Worm (Caenorhabditis elegans) whole organism, L2 larva: ENCODE results near the gene ZK354.9.
A peak's percentile ranks its signal among the peaks of the same experiment; 100 is the strongest.

Source experiments
- C34F6.9 ChIP-seq: fragments of 150-350 bp; optimal IDR thresholded peaks from 2 replicates; lab custom pipeline; 2014; ENCODE audit warnings: missing biosample characterization, missing genetic modification characterization
- F13H6.1 ChIP-seq: sonication (generic microtip); optimal IDR thresholded peaks from 2 replicates; lab custom pipeline; 2016; ENCODE audit warnings: missing genetic modification characterization, missing compliant biosample characterization
- R02D3.7 ChIP-seq: fragments of 150-350 bp; optimal IDR thresholded peaks from 2 replicates; lab custom pipeline; 2014; ENCODE audit warnings: missing biosample characterization, missing genetic modification characterization
- Y55F3AM.14 ChIP-seq: fragments of 200-800 bp; sonication (Bioruptor generic); optimal IDR thresholded peaks from 2 replicates; lab custom pipeline; 2018; ENCODE audit warnings: mild to moderate bottlenecking, missing genetic modification characterization, missing compliant biosample characterization
- ZK546.5 ChIP-seq: sonication (generic microtip); optimal IDR thresholded peaks from 2 replicates; lab custom pipeline; 2017; ENCODE audit warnings: missing biosample characterization, missing genetic modification characterization
- alr-1 ChIP-seq: fragments of 150-350 bp; optimal IDR thresholded peaks from 2 replicates; lab custom pipeline; 2014; ENCODE audit warnings: missing biosample characterization, missing genetic modification characterization
- aly-2 ChIP-seq: fragments of 150-350 bp; optimal IDR thresholded peaks from 2 replicates; lab custom pipeline; 2014; ENCODE audit warnings: missing biosample characterization, missing genetic modification characterization
- ama-1 ChIP-seq: fragments of 150-350 bp; optimal IDR thresholded peaks from 2 replicates; lab custom pipeline; 2018; ENCODE audit warnings: inconsistent platforms
- blmp-1 ChIP-seq: sonication (generic microtip); optimal IDR thresholded peaks from 2 replicates; lab custom pipeline; 2017; ENCODE audit warnings: missing genetic modification characterization, mild to moderate bottlenecking, missing compliant biosample characterization, antibody characterized with exemption, moderate library complexity; ENCODE audit not compliant: insufficient read depth
- ceh-16 ChIP-seq: fragments of 150-350 bp; optimal IDR thresholded peaks from 2 replicates; lab custom pipeline; 2014; ENCODE audit warnings: missing biosample characterization, missing genetic modification characterization
- ceh-82 ChIP-seq: fragments of 150-350 bp; optimal IDR thresholded peaks from 2 replicates; lab custom pipeline; 2014; ENCODE audit warnings: missing biosample characterization, missing genetic modification characterization
- crh-2 ChIP-seq: sonication (generic microtip); optimal IDR thresholded peaks from 2 replicates; lab custom pipeline; 2017; ENCODE audit warnings: missing biosample characterization, missing genetic modification characterization
- dmd-4 ChIP-seq: sonication (generic microtip); optimal IDR thresholded peaks from 2 replicates; lab custom pipeline; 2017; ENCODE audit warnings: missing biosample characterization, missing genetic modification characterization
- egl-27 ChIP-seq: sonication (generic microtip); optimal IDR thresholded peaks from 3 replicates; lab custom pipeline; 2017; ENCODE audit warnings: missing biosample characterization, missing genetic modification reagents, missing genetic modification characterization
- elt-1 ChIP-seq: fragments of 150-350 bp; optimal IDR thresholded peaks from 2 replicates; lab custom pipeline; 2014; ENCODE audit warnings: missing biosample characterization, missing genetic modification characterization
- elt-3 ChIP-seq: sonication (generic microtip); optimal IDR thresholded peaks from 2 replicates; lab custom pipeline; 2017; ENCODE audit warnings: missing biosample characterization, missing genetic modification characterization
- fos-1 ChIP-seq: fragments of 150-350 bp; optimal IDR thresholded peaks from 2 replicates; lab custom pipeline; 2014; ENCODE audit warnings: missing biosample characterization, missing genetic modification characterization
- gmeb-1 ChIP-seq: fragments of 150-350 bp; optimal IDR thresholded peaks from 2 replicates; lab custom pipeline; 2014; ENCODE audit warnings: missing biosample characterization, missing genetic modification characterization
- lin-11 ChIP-seq: fragments of 150-350 bp; sonication (generic microtip); optimal IDR thresholded peaks from 2 replicates; lab custom pipeline; 2014; ENCODE audit warnings: missing biosample characterization, missing genetic modification characterization, inconsistent platforms, mixed read lengths
- lin-13 ChIP-seq: fragments of 150-350 bp; optimal IDR thresholded peaks from 2 replicates; lab custom pipeline; 2014; ENCODE audit warnings: missing biosample characterization, missing genetic modification reagents, missing genetic modification characterization
- lin-39 ChIP-seq: fragments of 150-350 bp; optimal IDR thresholded peaks from 2 replicates; lab custom pipeline; 2014; ENCODE audit warnings: missing biosample characterization, missing genetic modification reagents, missing genetic modification characterization
- lsy-2 ChIP-seq, 2 experiments: fragments of 150-350 bp in 1 of 2; sonication (generic microtip) in 1 of 2; optimal IDR thresholded peaks; 2 replicates each; lab custom pipeline; 2014 to 2017; ENCODE audit warnings: missing biosample characterization in 2 of 2, missing genetic modification characterization in 2 of 2
- mab-5 ChIP-seq: fragments of 150-350 bp; optimal IDR thresholded peaks from 2 replicates; lab custom pipeline; 2014; ENCODE audit warnings: missing biosample characterization, missing genetic modification characterization
- mbf-1 ChIP-seq: sonication (generic microtip); optimal IDR thresholded peaks from 2 replicates; lab custom pipeline; 2017; ENCODE audit warnings: missing biosample characterization, missing genetic modification characterization
- mdl-1 ChIP-seq, 2 experiments: fragments of 150-350 bp in 1 of 2; sonication (generic microtip) in 1 of 2; optimal IDR thresholded peaks; 2 replicates each; lab custom pipeline; 2017; ENCODE audit warnings: missing biosample characterization in 2 of 2, missing genetic modification characterization in 2 of 2
- nhr-10 ChIP-seq: sonication (generic microtip); optimal IDR thresholded peaks from 2 replicates; lab custom pipeline; 2017; ENCODE audit warnings: missing biosample characterization, missing genetic modification characterization
- nhr-11 ChIP-seq: fragments of 150-350 bp; optimal IDR thresholded peaks from 2 replicates; lab custom pipeline; 2014; ENCODE audit warnings: missing biosample characterization, missing genetic modification characterization
- nhr-12 ChIP-seq: fragments of 150-350 bp; optimal IDR thresholded peaks from 2 replicates; lab custom pipeline; 2014; ENCODE audit warnings: missing biosample characterization, missing genetic modification characterization
- nhr-129 ChIP-seq: fragments of 150-350 bp; optimal IDR thresholded peaks from 2 replicates; lab custom pipeline; 2014; ENCODE audit warnings: missing biosample characterization, missing genetic modification characterization
- nhr-21 ChIP-seq: fragments of 150-350 bp; optimal IDR thresholded peaks from 2 replicates; lab custom pipeline; 2014; ENCODE audit warnings: missing biosample characterization, missing genetic modification characterization
- nhr-23 ChIP-seq: fragments of 150-350 bp; optimal IDR thresholded peaks from 2 replicates; lab custom pipeline; 2014; ENCODE audit warnings: missing biosample characterization, missing genetic modification reagents, missing genetic modification characterization
- nhr-237 ChIP-seq: fragments of 150-350 bp; optimal IDR thresholded peaks from 2 replicates; lab custom pipeline; 2014; ENCODE audit warnings: missing biosample characterization, missing genetic modification characterization
- nhr-25 ChIP-seq: fragments of 150-350 bp; sonication (generic microtip); optimal IDR thresholded peaks from 3 replicates; lab custom pipeline; 2014; ENCODE audit warnings: missing biosample characterization, missing genetic modification characterization
- nhr-6 ChIP-seq: fragments of 150-350 bp; optimal IDR thresholded peaks from 2 replicates; lab custom pipeline; 2014; ENCODE audit warnings: missing biosample characterization, missing genetic modification characterization
- nhr-77 ChIP-seq: fragments of 150-350 bp; optimal IDR thresholded peaks from 2 replicates; lab custom pipeline; 2014; ENCODE audit warnings: missing biosample characterization, missing genetic modification characterization
- peb-1 ChIP-seq: fragments of 150-350 bp; optimal IDR thresholded peaks from 2 replicates; lab custom pipeline; 2014; ENCODE audit warnings: missing biosample characterization, missing genetic modification characterization
- sem-4 ChIP-seq: fragments of 150-350 bp; optimal IDR thresholded peaks from 2 replicates; lab custom pipeline; 2014; ENCODE audit warnings: missing biosample characterization, missing genetic modification reagents, missing genetic modification characterization
- skn-1 ChIP-seq: sonication (generic microtip); optimal IDR thresholded peaks from 2 replicates; lab custom pipeline; 2017; ENCODE audit warnings: missing biosample characterization, missing genetic modification characterization
- sma-3 ChIP-seq: sonication (generic microtip); optimal IDR thresholded peaks from 2 replicates; lab custom pipeline; 2016; ENCODE audit warnings: missing genetic modification reagents, missing genetic modification characterization, missing compliant biosample characterization
- sma-9 ChIP-seq, 2 experiments: fragments of 150-350 bp in 1 of 2; sonication (generic microtip) in 1 of 2; optimal IDR thresholded peaks; 2 replicates each; lab custom pipeline; 2014 to 2016; ENCODE audit warnings: missing genetic modification characterization in 2 of 2, mild to moderate bottlenecking in 1 of 2, missing biosample characterization in 1 of 2, missing compliant biosample characterization in 1 of 2, missing genetic modification reagents in 1 of 2, moderate library complexity in 1 of 2
- snpc-4 ChIP-seq: fragments of 150-350 bp; optimal IDR thresholded peaks from 2 replicates; lab custom pipeline; 2014; ENCODE audit warnings: missing biosample characterization, missing genetic modification characterization
- unc-39 ChIP-seq: fragments of 150-350 bp; optimal IDR thresholded peaks from 2 replicates; lab custom pipeline; 2014; ENCODE audit warnings: missing biosample characterization, missing genetic modification characterization
- unc-55 ChIP-seq: fragments of 150-350 bp; sonication (generic microtip); optimal IDR thresholded peaks from 3 replicates; lab custom pipeline; 2014; ENCODE audit warnings: missing biosample characterization, missing genetic modification reagents, missing genetic modification characterization
- unc-62 ChIP-seq: fragments of 150-350 bp; optimal IDR thresholded peaks from 2 replicates; lab custom pipeline; 2014; ENCODE audit warnings: missing biosample characterization, missing genetic modification reagents, missing genetic modification characterization
- zag-1 ChIP-seq: fragments of 150-350 bp; optimal IDR thresholded peaks from 2 replicates; lab custom pipeline; 2014; ENCODE audit warnings: missing biosample characterization, missing genetic modification characterization
- ztf-1 ChIP-seq: fragments of 200-800 bp; sonication (Bioruptor generic); conservative IDR thresholded peaks from 2 replicates; pipeline ENCODE4 v1.3.6; 2022; ENCODE audit warnings: missing genetic modification characterization, missing compliant biosample characterization
- ztf-11 ChIP-seq: sonication (generic microtip); optimal IDR thresholded peaks from 2 replicates; lab custom pipeline; 2017; ENCODE audit warnings: missing biosample characterization, missing genetic modification characterization
- ztf-4 ChIP-seq: fragments of 150-350 bp; optimal IDR thresholded peaks from 2 replicates; lab custom pipeline; 2014; ENCODE audit warnings: missing biosample characterization, missing genetic modification characterization

ZK354.9 gene

DNA sequence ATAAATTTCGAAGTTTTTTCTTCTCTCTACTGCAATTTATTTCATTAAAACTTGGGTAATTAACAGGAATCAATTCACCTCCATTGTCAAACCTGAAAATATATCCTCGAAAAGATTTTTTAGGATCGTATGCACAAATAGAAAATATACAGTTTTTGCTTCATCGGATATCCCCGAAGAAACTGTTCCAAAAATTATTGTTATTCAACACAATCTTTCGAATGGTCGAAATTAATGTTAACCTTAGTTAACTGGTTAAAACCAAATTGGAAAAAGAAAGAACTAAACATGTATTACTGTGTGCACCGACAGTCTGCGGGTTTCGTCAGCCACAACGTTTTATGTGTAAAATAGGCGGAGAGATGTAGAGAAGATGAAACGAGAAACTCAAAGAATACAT, 9.2 kb upstream of the ZK354.9 start:
- TF ChIP-seq lin-11 (tag; lab: Kevin White, UChicago) (no peak), unc-62 (no peak), ceh-82 (tag; lab: Kevin White, UChicago) (no peak), ZK546.5 (tag; lab: Kevin White, UChicago) (no peak), ztf-11 (no peak), ztf-1 (no peak), C34F6.9 (tag; lab: Kevin White, UChicago) (no peak), snpc-4 (tag; lab: Kevin White, UChicago) (peak; percentile 95), mdl-1 (tag; optimal IDR thresholded peaks at IDR 0.05; lab: Kevin White, UChicago) (no peak), nhr-10 (tag; lab: Kevin White, UChicago) (no peak), nhr-12 (tag; lab: Kevin White, UChicago) (no peak), ama-1 (lab: Kevin White, UChicago) (peak; percentile 87), unc-55 (no peak), zag-1 (no peak), nhr-11 (tag; lab: Kevin White, UChicago) (no peak), egl-27 (no peak), mbf-1 (tag; lab: Kevin White, UChicago) (no peak), nhr-25 (tag; lab: Kevin White, UChicago) (no peak), lin-39 (tag; lab: Kevin White, UChicago) (no peak), fos-1 (tag; lab: Kevin White, UChicago) (peak; percentile 2), Y55F3AM.14 (GFP tag; lab: Kevin White, UChicago) (no peak), mab-5 (tag; lab: Kevin White, UChicago) (no peak), peb-1 (tag; lab: Kevin White, UChicago) (no peak), gmeb-1 (tag; lab: Kevin White, UChicago) (peak; percentile 58), blmp-1 (tag; lab: Kevin White, UChicago) (no peak), lin-13 (GFP tag; lab: Kevin White, UChicago) (no peak), sma-3 (GFP tag; lab: Kevin White, UChicago) (peak; percentile 63), sma-9 (GFP tag; optimal IDR thresholded peaks at IDR 0.05; lab: Kevin White, UChicago) (peak; percentile 27), sma-9 (tag; optimal IDR thresholded peaks at IDR 0.05; lab: Kevin White, UChicago) (no peak), alr-1 (no peak), dmd-4 (tag; lab: Kevin White, UChicago) (no peak), nhr-23 (tag; lab: Kevin White, UChicago) (no peak), R02D3.7 (tag; lab: Kevin White, UChicago) (no peak), nhr-6 (tag; lab: Kevin White, UChicago) (peak; percentile 27), ceh-16 (tag; lab: Kevin White, UChicago) (no peak), crh-2 (tag; lab: Kevin White, UChicago) (peak; percentile 25), aly-2 (tag; lab: Kevin White, UChicago) (no peak), nhr-129 (tag; lab: Kevin White, UChicago) (no peak), sem-4 (tag; lab: Kevin White, UChicago) (no peak), nhr-21 (tag; lab: Kevin White, UChicago) (peak; percentile 16), lsy-2 (tag; optimal IDR thresholded peaks at IDR 0.05; lab: Kevin White, UChicago) (no peak), F13H6.1 (tag; lab: Kevin White, UChicago) (peak; percentile 5), unc-39 (no peak), elt-1 (tag; lab: Kevin White, UChicago) (no peak), ztf-4 (tag; lab: Kevin White, UChicago) (no peak), nhr-77 (tag; lab: Kevin White, UChicago) (no peak), skn-1 (no peak), elt-3 (tag; lab: Kevin White, UChicago) (no peak), nhr-237 (tag; lab: Kevin White, UChicago) (no peak)
